Worm (Caenorhabditis elegans): ENCODE data around the gene msd-2.

msd-2 gene

DNA sequence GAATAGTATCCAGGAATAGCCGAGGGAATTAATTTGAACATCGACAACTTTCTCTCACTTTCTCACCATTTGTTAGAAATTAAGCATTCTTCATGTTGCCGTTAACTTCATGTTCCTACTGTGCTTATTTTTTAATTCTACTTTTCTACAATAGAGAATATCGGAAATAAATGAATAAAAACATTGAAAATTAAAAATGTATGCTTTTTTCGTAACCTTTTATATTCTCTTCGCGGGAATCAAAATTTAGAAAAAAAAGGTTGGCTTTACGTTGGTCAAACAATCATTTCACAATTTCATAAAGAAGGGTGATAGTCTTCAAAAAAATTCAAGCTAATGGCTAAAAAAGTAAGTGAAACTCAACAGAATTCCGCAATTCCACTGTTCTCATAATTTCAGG, 47.0 kb downstream of the msd-2 start, which contains the start of gene W01B6.5:
W01B6.5 (plus strand) TSS at position 301 of the 400 bp plus-strand sequence.
- TF ChIP-seq ztf-29 (GFP tag; IDR thresholded peaks at IDR 0.05) (no peak), T22C8.4 (GFP tag; IDR thresholded peaks at IDR 0.05) (no peak), flt-1 (GFP tag; IDR thresholded peaks at IDR 0.05) (no peak)

DNA sequence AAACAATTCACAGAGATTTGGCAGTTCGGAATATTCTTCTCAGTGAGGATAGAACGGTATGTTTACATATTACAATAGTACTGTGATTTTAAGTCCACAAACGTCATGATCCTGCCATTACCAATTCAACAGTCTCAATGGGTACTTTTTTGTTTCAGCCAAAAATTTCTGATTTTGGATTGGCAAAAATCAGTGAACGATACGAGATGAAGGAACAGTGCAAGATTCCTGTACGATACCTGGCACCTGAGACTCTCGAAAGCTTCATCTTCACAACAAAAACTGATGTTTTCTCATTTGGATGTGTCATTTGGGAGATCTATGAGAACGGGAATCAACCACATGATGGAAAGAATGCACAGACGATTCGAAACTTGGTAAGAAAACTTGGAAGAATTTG, 49.1 kb downstream of the msd-2 start:
- no peak for TF ChIP-seq ref-1 (GFP tag; conservative IDR thresholded peaks at IDR 0.05)
